Worm (Caenorhabditis elegans): ENCODE results near the gene clec-132.

The clec-132 gene

DNA sequence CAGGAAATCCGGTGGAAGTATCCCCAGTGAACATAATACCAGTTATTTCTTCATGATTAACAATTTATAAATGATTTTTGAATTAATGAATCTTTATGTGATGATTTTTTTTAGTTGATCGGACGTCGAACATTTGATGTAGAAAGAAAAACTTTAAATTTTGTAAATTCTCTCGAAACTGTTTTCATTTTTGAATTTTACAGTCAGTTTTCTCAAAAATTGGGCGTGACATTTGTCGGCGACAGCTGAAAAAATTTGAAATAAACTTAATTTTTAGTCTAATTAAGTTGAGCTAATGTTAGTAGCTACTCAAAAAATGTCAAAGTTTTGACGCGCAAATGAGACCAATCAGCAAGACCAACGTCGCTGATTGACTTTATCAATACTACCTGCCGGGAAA lies 6.6 kb downstream of the clec-132 start, which contains the start of gene srh-60 (continued):
- no peak for TF ChIP-seq skn-1 (tag; optimal IDR thresholded peaks at IDR 0.05)
- TF ChIP-seq lin-13 (GFP tag; optimal IDR thresholded peaks at IDR 0.05) = no peak
- no peak for TF ChIP-seq ama-1 (optimal IDR thresholded peaks at IDR 0.05)
- TF ChIP-seq cey-2 (tag; optimal IDR thresholded peaks at IDR 0.05; ENCODE audit: borderline replicate concordance, insufficient read depth) = no peak
- no peak for TF ChIP-seq jun-1 (tag; optimal IDR thresholded peaks at IDR 0.05)

DNA sequence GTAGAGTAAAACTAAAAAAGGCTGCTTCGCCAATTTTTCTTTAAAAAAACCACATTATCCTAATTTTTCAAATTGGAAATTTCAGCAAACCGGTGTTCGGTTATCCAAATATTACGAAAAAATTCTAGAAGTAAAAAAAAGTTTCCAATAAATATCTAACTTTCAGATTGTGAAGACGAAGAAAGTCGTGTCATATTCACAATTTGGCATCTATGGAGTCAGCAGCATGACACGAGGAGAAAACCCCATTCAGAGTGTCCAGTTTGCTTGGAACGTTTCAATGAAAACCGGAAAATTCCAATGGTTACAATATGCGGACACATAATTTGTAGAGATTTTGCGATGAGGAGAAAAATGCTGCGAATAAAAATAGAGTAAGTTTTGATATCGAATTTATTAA lies 18.5 kb downstream of the clec-132 start, which contains the start of gene Y49F6A.12:
Y49F6A.12 (plus strand) TSS at position 301 of the 400 bp plus-strand sequence.
- TF ChIP-seq ceh-44 (GFP tag; IDR thresholded peaks at IDR 0.05) (no peak), pha-4 (GFP tag; IDR thresholded peaks at IDR 0.05) (no peak), pha-4 (tag; optimal IDR thresholded peaks at IDR 0.05) (no peak), ztf-7 (tag; optimal IDR thresholded peaks at IDR 0.05) (no peak), mxl-3 (GFP tag; optimal IDR thresholded peaks at IDR 0.05) (no peak), duxl-1 (tag; optimal IDR thresholded peaks at IDR 0.05; ENCODE audit: poor library complexity) (no peak), dmd-8 (GFP tag; IDR thresholded peaks at IDR 0.05) (no peak), unc-39 (tag; optimal IDR thresholded peaks at IDR 0.05) (no peak), arid-1 (GFP tag; conservative IDR thresholded peaks at IDR 0.05) (no peak), rbr-2 (tag; optimal IDR thresholded peaks at IDR 0.05) (no peak), nhr-10 (tag; optimal IDR thresholded peaks at IDR 0.05) (no peak)

DNA sequence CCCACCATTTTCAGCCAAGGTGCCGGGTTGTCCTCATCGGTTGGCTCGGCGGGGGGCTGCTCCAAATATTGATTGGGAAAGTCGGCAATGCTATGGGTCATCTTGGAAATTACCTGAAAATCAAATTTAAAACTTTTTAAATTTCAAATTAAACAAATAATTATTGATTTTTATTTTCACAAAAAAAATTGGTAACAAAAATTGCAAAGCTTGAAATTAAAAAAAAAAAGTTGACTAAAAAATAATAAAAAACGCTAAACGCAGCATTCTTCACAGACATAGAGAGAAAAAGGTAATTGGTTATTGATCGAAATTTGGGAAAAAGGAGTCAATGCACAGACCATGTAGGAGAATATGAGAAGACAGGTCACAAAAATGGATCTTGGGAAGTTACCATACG lies 21.9 kb downstream of the clec-132 start, which contains the start of gene Y49F6A.11:
Y49F6A.11 (minus strand) TSS at position 101 of the 400 bp plus-strand sequence.
- no peak for TF ChIP-seq nhr-237 (tag; optimal IDR thresholded peaks at IDR 0.05)
- no peak for TF ChIP-seq aly-2 (tag; optimal IDR thresholded peaks at IDR 0.05)
- no peak for TF ChIP-seq mxl-2 (GFP tag; conservative IDR thresholded peaks at IDR 0.05)
- no peak for TF ChIP-seq daf-8 (GFP tag; IDR thresholded peaks at IDR 0.05)
- no peak for TF ChIP-seq mdl-1 (tag; optimal IDR thresholded peaks at IDR 0.05)
- no peak for TF ChIP-seq dve-1 (tag; optimal IDR thresholded peaks at IDR 0.05; ENCODE audit: insufficient read depth)
- TF ChIP-seq gei-8 (GFP tag; optimal IDR thresholded peaks at IDR 0.05) = no peak
- TF ChIP-seq dmd-6 (GFP tag; IDR thresholded peaks at IDR 0.05) = no peak
- no peak for TF ChIP-seq unc-39 (tag; optimal IDR thresholded peaks at IDR 0.05)
- no peak for TF ChIP-seq duxl-1 (tag; optimal IDR thresholded peaks at IDR 0.05; ENCODE audit: poor library complexity)
- no peak for TF ChIP-seq nhr-41 (GFP tag; IDR thresholded peaks at IDR 0.05)
- no peak for TF ChIP-seq rbr-2 (tag; optimal IDR thresholded peaks at IDR 0.05)
- no peak for TF ChIP-seq dmd-8 (GFP tag; IDR thresholded peaks at IDR 0.05)
- TF ChIP-seq tag-97 (GFP tag; IDR thresholded peaks at IDR 0.05) = no peak
- no peak for TF ChIP-seq php-3 (GFP tag; IDR thresholded peaks at IDR 0.05)
- no peak for TF ChIP-seq fkh-10 (GFP tag; optimal IDR thresholded peaks at IDR 0.05)
- no peak for TF ChIP-seq Y105C5A.15 (GFP tag; IDR thresholded peaks at IDR 0.05)
- TF ChIP-seq T26A8.4 (GFP tag; IDR thresholded peaks at IDR 0.05) = no peak
- no peak for TF ChIP-seq nhr-42 (GFP tag; IDR thresholded peaks at IDR 0.05)

DNA sequence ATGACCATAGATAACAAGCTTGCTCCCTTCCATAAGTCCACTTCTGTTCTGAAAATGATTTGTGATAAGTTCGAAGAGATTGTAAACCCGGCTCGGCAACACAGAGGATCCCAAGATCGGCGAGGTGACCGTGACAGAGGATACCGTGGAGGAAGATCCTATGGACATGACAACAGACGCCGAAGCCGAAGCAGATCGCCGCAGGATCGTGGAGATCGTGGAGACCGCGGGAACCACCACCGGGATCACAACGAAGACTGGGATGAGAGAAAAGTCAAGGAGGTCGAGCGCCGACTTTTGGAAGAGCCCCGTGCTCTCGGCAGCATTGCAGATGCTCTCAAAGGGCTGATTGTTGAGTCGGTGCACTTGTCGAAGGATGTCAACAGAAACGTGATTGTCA lies 27.7 kb downstream of the clec-132 start:
- no peak for TF ChIP-seq vab-7 (GFP tag; IDR thresholded peaks at IDR 0.05)
- TF ChIP-seq zag-1 (tag; optimal IDR thresholded peaks at IDR 0.05) = no peak
- TF ChIP-seq set-16 (GFP tag; IDR thresholded peaks at IDR 0.05) = peak; percentile 76
- TF ChIP-seq php-3 (GFP tag; IDR thresholded peaks at IDR 0.05) = no peak

DNA sequence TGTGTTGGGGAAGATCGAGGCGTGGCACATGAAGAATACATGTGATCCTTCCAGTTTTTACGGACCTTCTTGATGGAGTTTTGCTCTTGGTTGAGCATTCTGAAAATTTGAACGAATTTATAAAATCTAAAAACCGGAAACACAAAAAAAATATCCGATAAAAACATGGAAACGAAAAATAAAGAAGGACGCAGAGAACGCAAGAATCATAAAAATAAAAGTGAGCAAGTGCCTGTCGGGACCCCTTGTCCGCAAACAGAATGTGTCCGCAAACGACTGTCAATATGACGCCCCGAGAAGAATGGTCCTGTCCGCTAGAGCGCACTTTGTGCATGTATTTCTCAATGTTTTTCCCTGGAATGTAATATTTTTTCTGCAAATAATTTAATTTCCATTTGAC lies 32.9 kb downstream of the clec-132 start, which contains the start of gene Y49F6A.5:
Y49F6A.5 (minus strand) TSS at position 101 of the 400 bp plus-strand sequence.
- TF ChIP-seq pha-4 (GFP tag; IDR thresholded peaks at IDR 0.05) (no peak), pha-4 (tag; optimal IDR thresholded peaks at IDR 0.05) (no peak), daf-12 (tag; optimal IDR thresholded peaks at IDR 0.05) (no peak), fos-1 (tag; optimal IDR thresholded peaks at IDR 0.05) (no peak), daf-19 (GFP tag; conservative IDR thresholded peaks at IDR 0.05) (no peak), lin-38 (GFP tag; IDR thresholded peaks at IDR 0.05) (no peak), lin-29 (GFP tag; IDR thresholded peaks at IDR 0.05) (no peak), lin-1 (GFP tag; IDR thresholded peaks at IDR 0.05) (no peak), ama-1 (optimal IDR thresholded peaks at IDR 0.05) (no peak), Y5F2A.4 (GFP tag; optimal IDR thresholded peaks at IDR 0.05) (no peak), vab-7 (GFP tag; IDR thresholded peaks at IDR 0.05) (no peak), zip-11 (GFP tag; IDR thresholded peaks at IDR 0.05) (no peak), mxl-3 (GFP tag; optimal IDR thresholded peaks at IDR 0.05) (no peak), lim-7 (GFP tag; IDR thresholded peaks at IDR 0.05) (no peak), lin-39 (tag; optimal IDR thresholded peaks at IDR 0.05) (no peak), mdl-1 (tag; optimal IDR thresholded peaks at IDR 0.05) (no peak), madf-9 (GFP tag; conservative IDR thresholded peaks at IDR 0.05) (no peak), arid-1 (GFP tag; conservative IDR thresholded peaks at IDR 0.05) (no peak)

Measured in whole organism, L4 larva.